Worm (Caenorhabditis elegans) whole organism, L4 larva: ENCODE data around the gene pipp-4P.

Source experiments
- F37D6.2 ChIP-seq: sonication (generic microtip); optimal IDR thresholded peaks from 2 replicates; lab custom pipeline; 2016; ENCODE audit warnings: mild to moderate bottlenecking, missing genetic modification characterization, missing compliant biosample characterization
- aly-2 ChIP-seq: sonication (generic microtip); optimal IDR thresholded peaks from 2 replicates; lab custom pipeline; 2018; ENCODE audit warnings: missing biosample characterization, missing genetic modification characterization
- ama-1 ChIP-seq: fragments of 150-350 bp; optimal IDR thresholded peaks from 2 replicates; lab custom pipeline; 2014; ENCODE audit warnings: inconsistent platforms, mixed read lengths
- ceh-82 ChIP-seq: sonication (generic microtip); optimal IDR thresholded peaks from 2 replicates; lab custom pipeline; 2017; ENCODE audit warnings: missing biosample characterization, missing genetic modification characterization
- dmd-8 ChIP-seq: fragments of 200-800 bp; sonication (Bioruptor generic); IDR thresholded peaks from 2 replicates; pipeline ENCODE4 v1.3.6; 2022; ENCODE audit warnings: missing genetic modification characterization, missing compliant biosample characterization
- fkh-10 ChIP-seq: fragments of 150-350 bp; optimal IDR thresholded peaks from 2 replicates; lab custom pipeline; 2014; ENCODE audit warnings: missing biosample characterization, missing genetic modification reagents, missing genetic modification characterization
- lin-29 ChIP-seq: fragments of 200-800 bp; sonication (Bioruptor generic); IDR thresholded peaks from 2 replicates; pipeline ENCODE4 v1.3.6; 2022; ENCODE audit warnings: missing genetic modification reagents, missing genetic modification characterization, missing compliant biosample characterization
- lsy-2 ChIP-seq, 2 experiments: fragments of 150-350 bp in 1 of 2; sonication (generic microtip) in 1 of 2; optimal IDR thresholded peaks; 2 replicates each; lab custom pipeline; 2014 to 2017; ENCODE audit warnings: missing biosample characterization in 2 of 2, missing genetic modification characterization in 2 of 2
- nhr-42 ChIP-seq: fragments of 200-800 bp; sonication (Bioruptor generic); IDR thresholded peaks from 2 replicates; pipeline ENCODE4 v1.3.6; 2022; ENCODE audit warnings: missing genetic modification characterization, missing compliant biosample characterization
- saeg-2 ChIP-seq: fragments of 200-800 bp; sonication (Bioruptor generic); IDR thresholded peaks from 2 replicates; pipeline ENCODE4 v1.3.6; 2022; ENCODE audit warnings: missing genetic modification reagents, missing genetic modification characterization, missing compliant biosample characterization
- snpc-1.2 ChIP-seq: fragments of 200-800 bp; sonication (Bioruptor generic); IDR thresholded peaks from 2 replicates; pipeline ENCODE4 v1.3.6; 2022; ENCODE audit warnings: missing genetic modification reagents, missing genetic modification characterization, missing compliant biosample characterization
- snpc-4 ChIP-seq: fragments of 150-350 bp; optimal IDR thresholded peaks from 2 replicates; lab custom pipeline; 2014; ENCODE audit warnings: missing biosample characterization, missing genetic modification characterization
- unc-130 ChIP-seq: sonication (generic microtip); optimal IDR thresholded peaks from 2 replicates; lab custom pipeline; 2016; ENCODE audit warnings: missing genetic modification reagents, missing genetic modification characterization, missing compliant biosample characterization
- zag-1 ChIP-seq: fragments of 150-350 bp; optimal IDR thresholded peaks from 2 replicates; lab custom pipeline; 2014; ENCODE audit warnings: missing biosample characterization, missing genetic modification characterization

DNA sequence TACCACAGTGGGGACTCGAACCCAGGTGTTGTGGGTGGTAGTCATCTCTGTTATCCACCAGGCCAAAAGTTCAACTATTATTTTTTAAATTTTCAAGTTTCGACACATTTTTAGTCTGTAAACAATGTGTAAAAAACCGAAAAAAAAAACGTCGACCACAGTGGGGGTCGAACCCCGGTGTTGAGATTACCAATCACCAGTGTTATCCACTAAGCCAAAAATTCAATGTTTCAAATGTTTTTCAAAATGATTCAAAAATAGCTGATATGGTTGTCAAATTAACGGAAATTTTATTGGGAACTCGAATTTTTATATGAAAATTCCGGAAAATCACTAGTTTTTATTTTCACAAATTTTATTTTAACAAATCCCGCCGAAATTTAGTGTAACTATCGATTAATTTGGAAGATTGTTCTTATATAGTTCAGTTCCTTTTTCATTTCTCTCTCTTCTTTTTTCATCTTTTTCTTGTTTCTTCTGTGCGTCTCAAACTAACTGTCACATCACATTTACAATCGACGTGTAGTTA lies 54.1 kb downstream of the pipp-4P start:
- TF ChIP-seq saeg-2 (GFP tag; lab: Robert Waterston, UW) = no peak
- TF ChIP-seq lsy-2 (tag; optimal IDR thresholded peaks at IDR 0.05; lab: Kevin White, UChicago) = no peak
- no peak for TF ChIP-seq fkh-10 (GFP tag; lab: Kevin White, UChicago)
- TF ChIP-seq unc-130 (GFP tag; lab: Kevin White, UChicago) = no peak
- TF ChIP-seq lin-29 (GFP tag; lab: Robert Waterston, UW) = no peak
- TF ChIP-seq snpc-1.2 (GFP tag; lab: Robert Waterston, UW) = no peak
- no peak for TF ChIP-seq nhr-42
- no peak for TF ChIP-seq aly-2 (tag; lab: Kevin White, UChicago)
- no peak for TF ChIP-seq snpc-4
- no peak for TF ChIP-seq ama-1
- no peak for TF ChIP-seq dmd-8 (GFP tag; lab: Robert Waterston, UW)
- no peak for TF ChIP-seq F37D6.2
- TF ChIP-seq zag-1 (tag; lab: Kevin White, UChicago) = no peak
- no peak for TF ChIP-seq ceh-82 (tag; lab: Kevin White, UChicago)
